Worm (Caenorhabditis elegans): Measurements from ENCODE around the gene str-1.
A peak's percentile ranks its signal among the peaks of the same experiment; 100 is the strongest.

str-1 gene

DNA sequence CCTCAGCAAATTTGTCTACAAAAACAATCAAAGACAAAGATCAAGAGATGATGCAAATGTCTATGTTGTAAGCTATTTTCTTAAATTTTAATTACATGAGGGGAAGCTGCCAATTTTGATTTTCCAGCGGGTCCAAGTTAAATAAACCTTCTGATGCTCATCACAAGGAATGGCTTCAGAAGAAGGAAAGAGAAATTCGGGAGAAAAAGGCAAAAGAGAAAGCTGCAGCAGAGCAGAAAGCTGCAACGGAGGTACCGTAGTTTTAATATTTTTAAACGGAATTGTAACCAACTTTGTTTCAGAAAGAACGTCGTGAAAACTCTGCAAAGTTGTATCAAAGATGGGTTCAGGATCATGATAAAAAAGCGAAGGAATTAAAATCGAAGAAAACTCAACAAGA lies 15.4 kb upstream of the str-1 start:
- no peak for TF ChIP-seq ama-1 (optimal IDR thresholded peaks at IDR 0.05)
- TF ChIP-seq ceh-82 (tag; optimal IDR thresholded peaks at IDR 0.05): no peak
- no peak for TF ChIP-seq lin-39 (tag; optimal IDR thresholded peaks at IDR 0.05)
- TF ChIP-seq skn-1 (tag; optimal IDR thresholded peaks at IDR 0.05): no peak
- no peak for TF ChIP-seq nhr-12 (tag; optimal IDR thresholded peaks at IDR 0.05)
- no peak for TF ChIP-seq nhr-90 (tag; optimal IDR thresholded peaks at IDR 0.05; ENCODE audit: poor library complexity)
- TF ChIP-seq ceh-8 (GFP tag; optimal IDR thresholded peaks at IDR 0.05): no peak
- TF ChIP-seq nhr-237 (tag; optimal IDR thresholded peaks at IDR 0.05): no peak
- no peak for TF ChIP-seq xbp-1 (tag; optimal IDR thresholded peaks at IDR 0.05)
- TF ChIP-seq egl-27 (tag; optimal IDR thresholded peaks at IDR 0.05): no peak
- TF ChIP-seq mef-2 (tag; optimal IDR thresholded peaks at IDR 0.05): no peak
- TF ChIP-seq snpc-4 (tag; optimal IDR thresholded peaks at IDR 0.05): no peak
- TF ChIP-seq tbx-2 (tag; optimal IDR thresholded peaks at IDR 0.05): no peak
- no peak for TF ChIP-seq ceh-63 (GFP tag; optimal IDR thresholded peaks at IDR 0.05)
- no peak for TF ChIP-seq zip-4 (GFP tag; optimal IDR thresholded peaks at IDR 0.05)
- TF ChIP-seq lin-13 (GFP tag; optimal IDR thresholded peaks at IDR 0.05): no peak
- TF ChIP-seq sox-4 (tag; optimal IDR thresholded peaks at IDR 0.05): no peak
- no peak for TF ChIP-seq tlp-1 (tag; optimal IDR thresholded peaks at IDR 0.05)
- TF ChIP-seq elt-3 (tag; optimal IDR thresholded peaks at IDR 0.05): no peak

DNA sequence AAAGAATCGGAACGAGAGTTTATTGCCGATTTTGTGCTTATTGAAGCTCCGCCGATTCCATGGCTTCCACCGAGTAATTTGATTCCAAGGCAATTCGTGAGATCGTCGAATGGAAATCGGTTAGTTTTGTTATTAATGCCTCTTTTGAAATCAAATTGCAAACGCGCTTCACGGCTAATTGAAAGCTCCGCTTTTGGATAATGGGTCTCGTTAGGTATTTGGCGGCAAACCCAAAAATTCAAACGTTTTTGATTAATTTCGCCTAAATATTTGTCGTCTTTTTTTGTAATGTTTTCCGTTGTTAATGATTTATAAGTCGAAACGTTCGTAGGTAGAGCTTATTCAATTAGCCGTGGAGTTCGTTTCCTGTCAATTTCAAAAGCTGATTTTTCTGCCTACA lies 14.0 kb upstream of the str-1 start:
- no peak for TF ChIP-seq egl-27 (tag; optimal IDR thresholded peaks at IDR 0.05)
- peak in 1 of 2 experiments; percentile 92 for TF ChIP-seq efl-1 (optimal IDR thresholded peaks at IDR 0.05)
- TF ChIP-seq efl-1 (GFP tag; optimal IDR thresholded peaks at IDR 0.05 in 1 of 2): no peak
- no peak for TF ChIP-seq F16B12.6 (tag; optimal IDR thresholded peaks at IDR 0.05)

DNA sequence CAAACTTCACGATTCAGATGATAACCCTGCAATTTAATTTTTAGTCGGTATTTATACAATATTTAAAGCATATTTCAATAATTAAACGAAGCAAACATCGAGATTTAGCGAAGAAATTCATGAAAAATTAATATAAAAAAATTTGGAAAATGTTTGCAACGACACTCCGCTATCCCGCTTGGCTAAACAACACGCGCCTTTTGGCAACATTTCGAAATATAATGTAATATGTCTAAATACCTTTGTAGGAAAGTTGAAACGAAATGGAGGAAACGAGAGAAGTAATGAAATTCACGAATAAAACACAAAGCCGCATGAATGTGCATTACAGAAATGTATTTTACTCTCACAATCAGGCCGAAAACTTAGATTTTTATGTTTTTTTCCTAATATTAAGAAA lies 7.9 kb upstream of the str-1 start, which contains the start of gene rpc-1:
Gene rpc-1 (minus strand): TSS at position 26 of the 400 bp plus-strand sequence.
- TF ChIP-seq F16B12.6 (tag; optimal IDR thresholded peaks at IDR 0.05): peak; percentile 47
- peak; percentile 58 for TF ChIP-seq skn-1 (tag; optimal IDR thresholded peaks at IDR 0.05)
- TF ChIP-seq ceh-82 (tag; optimal IDR thresholded peaks at IDR 0.05): peak; percentile 8 to 43 (median 39)
- peak; percentile 39 for TF ChIP-seq nhr-20 (tag; optimal IDR thresholded peaks at IDR 0.05)
- TF ChIP-seq nhr-47 (tag; optimal IDR thresholded peaks at IDR 0.05): peak; percentile 46
- peak in 1 of 6 experiments; percentile 3 for TF ChIP-seq elt-3 (tag; optimal IDR thresholded peaks at IDR 0.05)
- no peak for TF ChIP-seq fkh-10 (GFP tag; optimal IDR thresholded peaks at IDR 0.05)
- TF ChIP-seq lin-35 (GFP tag; optimal IDR thresholded peaks at IDR 0.05): peak; percentile 47 to 90
- peak; percentile 50 to 79 for TF ChIP-seq efl-1 (optimal IDR thresholded peaks at IDR 0.05)
- peak; percentile 74 to 98 for TF ChIP-seq efl-1 (GFP tag; optimal IDR thresholded peaks at IDR 0.05 in 1 of 2)
- TF ChIP-seq mep-1 (tag; optimal IDR thresholded peaks at IDR 0.05): peak; percentile 59
- TF ChIP-seq isw-1 (GFP tag; IDR thresholded peaks at IDR 0.05): no peak
- no peak for TF ChIP-seq mdl-1 (tag; optimal IDR thresholded peaks at IDR 0.05)
- peak; percentile 12 for TF ChIP-seq C16A3.4 (tag; optimal IDR thresholded peaks at IDR 0.05)
- TF ChIP-seq nhr-90 (tag; optimal IDR thresholded peaks at IDR 0.05; ENCODE audit: poor library complexity): peak; percentile 5
- TF ChIP-seq tlp-1 (tag; optimal IDR thresholded peaks at IDR 0.05): no peak
- peak; percentile 9 for TF ChIP-seq rnt-1 (tag; optimal IDR thresholded peaks at IDR 0.05)
- TF ChIP-seq nhr-71 (tag; optimal IDR thresholded peaks at IDR 0.05): peak; percentile 42
- peak; percentile 42 for TF ChIP-seq lin-15B (tag; optimal IDR thresholded peaks at IDR 0.05)
- peak; percentile 4 for TF ChIP-seq swsn-7 (tag; optimal IDR thresholded peaks at IDR 0.05)
- TF ChIP-seq blmp-1 (tag; optimal IDR thresholded peaks at IDR 0.05): peak; percentile 40
- TF ChIP-seq lsy-2 (tag; optimal IDR thresholded peaks at IDR 0.05): peak; percentile 22 to 75
- TF ChIP-seq mab-9 (GFP tag; IDR thresholded peaks at IDR 0.05): no peak
- TF ChIP-seq snu-23 (GFP tag; optimal IDR thresholded peaks at IDR 0.05): peak; percentile 30
- peak; percentile 55 to 80 (median 76) for TF ChIP-seq dpl-1 (GFP tag; optimal IDR thresholded peaks at IDR 0.05)
- TF ChIP-seq tbx-2 (tag; optimal IDR thresholded peaks at IDR 0.05): peak; percentile 22
- TF ChIP-seq hpl-2 (GFP tag; optimal IDR thresholded peaks at IDR 0.05): no peak

Measured in whole organism, L1 larva.